Fruit fly (Drosophila melanogaster): Measurements from ENCODE around the gene CkIIalpha-i1.
A peak's percentile ranks its signal among the peaks of the same experiment; 100 is the strongest.

Gene CkIIalpha-i1

dm6 chr3L:15815353-15816142 lies 1.2 kb upstream of the CkIIalpha-i1 start (continued):
- TF ChIP-seq CG11695 (GFP tag; IDR thresholded peaks at IDR 0.05) (peak; percentile 80), CG43689 (GFP tag; IDR thresholded peaks at IDR 0.05) (no peak), p53 (GFP tag; optimal IDR thresholded peaks at IDR 0.05) (no peak), CG1529 (GFP tag; optimal IDR thresholded peaks at IDR 0.05) (peak; percentile 12), CG17328 (GFP tag; IDR thresholded peaks at IDR 0.05) (peak; percentile 54), pita (GFP tag; optimal IDR thresholded peaks at IDR 0.05) (no peak), mirr (GFP tag; optimal IDR thresholded peaks at IDR 0.05) (no peak), CG5953 (GFP tag; IDR thresholded peaks at IDR 0.05) (peak; percentile 23; the same call in 1 of the 2 replicates), CoRest (tag; optimal IDR thresholded peaks at IDR 0.05) (peak; percentile 77), Camta (GFP tag; optimal IDR thresholded peaks at IDR 0.05) (peak; percentile 67), corto (GFP tag; optimal IDR thresholded peaks at IDR 0.05) (no peak), Nf-YB (GFP tag; optimal IDR thresholded peaks at IDR 0.05) (peak; percentile 50), wek (GFP tag; optimal IDR thresholded peaks at IDR 0.05) (no peak), lov (optimal IDR thresholded peaks at IDR 0.05) (no peak), lov (GFP tag; IDR thresholded peaks at IDR 0.05) (no peak; the same call in 2 of the 3 replicates), stwl (tag; optimal IDR thresholded peaks at IDR 0.05) (no peak), CG2199 (GFP tag; IDR thresholded peaks at IDR 0.05) (0 out of 3 replicates have a peak, but pooled peaks have one; percentile 58), CG18764 (GFP tag; optimal IDR thresholded peaks at IDR 0.05) (peak; percentile 55), Sry-β (GFP tag; optimal IDR thresholded peaks at IDR 0.05) (no peak), vnd (GFP tag; IDR thresholded peaks at IDR 0.05; ENCODE audit: partially characterized antibody) (no peak), CG3407 (GFP tag; optimal IDR thresholded peaks at IDR 0.05) (peak; percentile 48), dm (GFP tag; optimal IDR thresholded peaks at IDR 0.05) (no peak), Lpt (GFP tag; optimal IDR thresholded peaks at IDR 0.05) (no peak), CG6254 (GFP tag; optimal IDR thresholded peaks at IDR 0.05) (peak; percentile 46), CG13775 (GFP tag; optimal IDR thresholded peaks at IDR 0.05) (peak; percentile 71), sna (GFP tag; IDR thresholded peaks at IDR 0.05; ENCODE audit: partially characterized antibody) (no peak), ro (GFP tag; IDR thresholded peaks at IDR 0.05) (no peak), CG3163 (GFP tag; optimal IDR thresholded peaks at IDR 0.05) (no peak), Dp (GFP tag; optimal IDR thresholded peaks at IDR 0.05) (no peak), CG14050 (GFP tag; IDR thresholded peaks at IDR 0.05) (peak; percentile 50; the same call in 1 of the 3 replicates), CG18476 (GFP tag; optimal IDR thresholded peaks at IDR 0.05) (peak; percentile 20), YL-1 (GFP tag; optimal IDR thresholded peaks at IDR 0.05) (peak; percentile 47), ewg (GFP tag; optimal IDR thresholded peaks at IDR 0.05) (no peak), tup (GFP tag; optimal IDR thresholded peaks at IDR 0.05) (no peak), ATbp (GFP tag; optimal IDR thresholded peaks at IDR 0.05) (peak; percentile 68), sc (optimal IDR thresholded peaks at IDR 0.05) (no peak), sc (GFP tag; optimal IDR thresholded peaks at IDR 0.05) (peak; percentile 4), tap (tag; optimal IDR thresholded peaks at IDR 0.05) (no peak), CG12299 (tag; optimal IDR thresholded peaks at IDR 0.05) (peak; percentile 50), ap (GFP tag; IDR thresholded peaks at IDR 0.05) (no peak), CG14860 (GFP tag; IDR thresholded peaks at IDR 0.05; ENCODE audit: partially characterized antibody) (no peak), CG8924 (tag; optimal IDR thresholded peaks at IDR 0.05) (peak; percentile 65), Ravus (GFP tag; IDR thresholded peaks at IDR 0.05) (no peak), Lhr (GFP tag; optimal IDR thresholded peaks at IDR 0.05) (no peak), Kr (GFP tag; optimal IDR thresholded peaks at IDR 0.05) (no peak), CG2875 (GFP tag; optimal IDR thresholded peaks at IDR 0.05) (peak; percentile 63), vfl (GFP tag; optimal IDR thresholded peaks at IDR 0.05) (no peak), CG13287 (GFP tag; IDR thresholded peaks at IDR 0.05; ENCODE audit: partially characterized antibody) (no peak), salm (tag; optimal IDR thresholded peaks at IDR 0.05) (peak; percentile 43)
